Worm (Caenorhabditis elegans): ENCODE measurements around the gene K11E4.1.
A peak's percentile ranks its signal among the peaks of the same experiment; 100 is the strongest.

Gene K11E4.1

DNA sequence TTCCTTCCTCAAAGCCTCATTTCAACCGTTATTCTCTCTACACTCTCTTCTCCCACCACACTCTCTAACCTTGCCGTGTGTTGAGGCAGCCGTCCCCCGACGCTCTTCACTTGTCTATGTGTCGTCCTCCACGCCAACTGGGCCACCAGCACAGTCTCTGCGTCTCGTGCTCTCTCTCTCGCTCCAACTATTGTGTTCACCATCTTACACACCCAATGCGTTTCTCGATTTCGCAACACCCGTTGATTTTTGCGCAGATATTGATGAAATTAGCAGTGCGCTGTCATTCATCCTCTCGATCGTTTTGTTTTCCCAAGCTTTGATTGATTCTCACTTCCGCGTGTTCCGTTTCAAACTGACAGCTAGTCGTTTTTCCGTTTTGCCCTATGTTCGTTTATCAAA lies 26.8 kb upstream of the K11E4.1 start (continued):
- peak; percentile 42; the same call in 1 of the 2 replicates for TF ChIP-seq nfyb-1 (GFP tag; IDR thresholded peaks at IDR 0.05)
- TF ChIP-seq snpc-1.3 (tag; optimal IDR thresholded peaks at IDR 0.05; ENCODE audit: insufficient read depth): no peak
- TF ChIP-seq zfh-2 (GFP tag; conservative IDR thresholded peaks at IDR 0.05): peak; percentile 91
- no peak for TF ChIP-seq hmg-20 (GFP tag; IDR thresholded peaks at IDR 0.05)
- no peak for TF ChIP-seq Y67H2A.10 (GFP tag; conservative IDR thresholded peaks at IDR 0.05)
- no peak for TF ChIP-seq F55B11.4 (tag; optimal IDR thresholded peaks at IDR 0.05; ENCODE audit: borderline replicate concordance, insufficient read depth)
- TF ChIP-seq hmg-1.2 (GFP tag; IDR thresholded peaks at IDR 0.05): peak; percentile 91
- TF ChIP-seq B0035.1 (tag; optimal IDR thresholded peaks at IDR 0.05): no peak
- no peak for TF ChIP-seq unc-130 (GFP tag; optimal IDR thresholded peaks at IDR 0.05)

DNA sequence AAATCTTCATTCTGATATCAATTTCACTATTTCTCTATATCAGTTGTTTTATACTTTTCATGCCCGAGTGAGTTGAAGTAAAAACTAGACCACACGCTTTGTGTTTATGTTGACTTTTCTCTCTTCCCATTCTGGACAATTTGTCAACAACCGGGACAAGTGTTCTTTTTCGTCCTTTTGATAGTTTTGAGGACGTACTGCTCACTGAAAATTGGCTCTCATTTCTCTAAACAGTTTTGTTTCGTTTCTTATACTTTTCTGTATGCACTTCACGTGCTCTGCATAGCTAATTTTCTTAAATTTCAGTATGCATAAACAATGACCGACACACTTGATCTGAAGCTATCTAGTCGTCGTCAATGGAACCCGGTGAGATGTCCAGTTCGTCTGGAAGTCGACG lies 26.3 kb upstream of the K11E4.1 start, which contains the start of gene adm-2:
adm-2 (plus strand) TSS at position 301 of the 400 bp plus-strand sequence.
- no peak for TF ChIP-seq sptf-2 (GFP tag; optimal IDR thresholded peaks at IDR 0.05)

- TF ChIP-seq snpc-1.1 (tag; optimal IDR thresholded peaks at IDR 0.05; ENCODE audit: insufficient read depth) (peak; percentile 57), xnd-1 (tag; optimal IDR thresholded peaks at IDR 0.05) (no peak), hmg-20 (GFP tag; IDR thresholded peaks at IDR 0.05) (no peak), nhr-27 (tag; optimal IDR thresholded peaks at IDR 0.05) (no peak), rpc-1 (optimal IDR thresholded peaks at IDR 0.05) (no peak), rpc-1 (tag; optimal IDR thresholded peaks at IDR 0.05) (no peak), egrh-3 (GFP tag; IDR thresholded peaks at IDR 0.05) (no peak), nfyb-1 (GFP tag; IDR thresholded peaks at IDR 0.05) (0 out of 2 replicates have a peak, but pooled peaks have one; percentile 8), Y79H2A.3 (GFP tag; conservative IDR thresholded peaks at IDR 0.05) (no peak), C06A6.2 (GFP tag; conservative IDR thresholded peaks at IDR 0.05) (no peak), madf-6 (GFP tag; IDR thresholded peaks at IDR 0.05) (no peak), dox-1 (GFP tag; IDR thresholded peaks at IDR 0.05) (no peak), K11D2.4 (GFP tag; IDR thresholded peaks at IDR 0.05) (no peak), ztf-28 (GFP tag; IDR thresholded peaks at IDR 0.05) (no peak), lin-26 (GFP tag; IDR thresholded peaks at IDR 0.05) (0 out of 2 replicates have a peak, but pooled peaks have one; percentile 45), snpc-4 (GFP tag; optimal IDR thresholded peaks at IDR 0.05) (peak; percentile 43), snpc-4 (tag; optimal IDR thresholded peaks at IDR 0.05) (peak in 3 of 4 experiments; percentile 65 to 90 (median 88)), ceh-58 (GFP tag; IDR thresholded peaks at IDR 0.05) (no peak), madf-8 (GFP tag; conservative IDR thresholded peaks at IDR 0.05) (no peak), pbrm-1 (GFP tag; IDR thresholded peaks at IDR 0.05) (no peak), egl-44 (GFP tag; IDR thresholded peaks at IDR 0.05) (no peak), lir-1 (GFP tag; conservative IDR thresholded peaks at IDR 0.05) (no peak), dpl-1 (GFP tag; optimal IDR thresholded peaks at IDR 0.05) (no peak), repo-1 (tag; optimal IDR thresholded peaks at IDR 0.05) (no peak), attf-3 (GFP tag; conservative IDR thresholded peaks at IDR 0.05) (no peak), hmg-1.2 (GFP tag; IDR thresholded peaks at IDR 0.05) (peak; percentile 49; the same call in 1 of the 2 replicates), hlh-12 (tag; optimal IDR thresholded peaks at IDR 0.05) (no peak), nhr-120 (GFP tag; IDR thresholded peaks at IDR 0.05) (no peak), ztf-25 (GFP tag; IDR thresholded peaks at IDR 0.05) (no peak)
These were observed 23.6 kb upstream of the K11E4.1 start for ce11 chrX:13690333-13690732.

All from whole organism, young adult.